Worm (Caenorhabditis elegans) whole organism, L2 larva: ENCODE measurements around the gene nkb-3.

ENCODE experiments used
- C34F6.9 ChIP-seq: fragments of 150-350 bp; optimal IDR thresholded peaks from 2 replicates; lab custom pipeline; 2014; ENCODE audit warnings: missing biosample characterization, missing genetic modification characterization
- F13H6.1 ChIP-seq: sonication (generic microtip); optimal IDR thresholded peaks from 2 replicates; lab custom pipeline; 2016; ENCODE audit warnings: missing genetic modification characterization, missing compliant biosample characterization
- R02D3.7 ChIP-seq: fragments of 150-350 bp; optimal IDR thresholded peaks from 2 replicates; lab custom pipeline; 2014; ENCODE audit warnings: missing biosample characterization, missing genetic modification characterization
- Y55F3AM.14 ChIP-seq: fragments of 200-800 bp; sonication (Bioruptor generic); optimal IDR thresholded peaks from 2 replicates; lab custom pipeline; 2018; ENCODE audit warnings: mild to moderate bottlenecking, missing genetic modification characterization, missing compliant biosample characterization
- alr-1 ChIP-seq: fragments of 150-350 bp; optimal IDR thresholded peaks from 2 replicates; lab custom pipeline; 2014; ENCODE audit warnings: missing biosample characterization, missing genetic modification characterization
- aly-2 ChIP-seq: fragments of 150-350 bp; optimal IDR thresholded peaks from 2 replicates; lab custom pipeline; 2014; ENCODE audit warnings: missing biosample characterization, missing genetic modification characterization
- ama-1 ChIP-seq: fragments of 150-350 bp; optimal IDR thresholded peaks from 2 replicates; lab custom pipeline; 2018; ENCODE audit warnings: inconsistent platforms
- blmp-1 ChIP-seq: sonication (generic microtip); optimal IDR thresholded peaks from 2 replicates; lab custom pipeline; 2017; ENCODE audit warnings: missing genetic modification characterization, mild to moderate bottlenecking, missing compliant biosample characterization, antibody characterized with exemption, moderate library complexity; ENCODE audit not compliant: insufficient read depth
- ceh-16 ChIP-seq: fragments of 150-350 bp; optimal IDR thresholded peaks from 2 replicates; lab custom pipeline; 2014; ENCODE audit warnings: missing biosample characterization, missing genetic modification characterization
- ceh-82 ChIP-seq: fragments of 150-350 bp; optimal IDR thresholded peaks from 2 replicates; lab custom pipeline; 2014; ENCODE audit warnings: missing biosample characterization, missing genetic modification characterization
- crh-2 ChIP-seq: sonication (generic microtip); optimal IDR thresholded peaks from 2 replicates; lab custom pipeline; 2017; ENCODE audit warnings: missing biosample characterization, missing genetic modification characterization
- dmd-4 ChIP-seq: sonication (generic microtip); optimal IDR thresholded peaks from 2 replicates; lab custom pipeline; 2017; ENCODE audit warnings: missing biosample characterization, missing genetic modification characterization
- egl-27 ChIP-seq: sonication (generic microtip); optimal IDR thresholded peaks from 3 replicates; lab custom pipeline; 2017; ENCODE audit warnings: missing biosample characterization, missing genetic modification reagents, missing genetic modification characterization
- elt-1 ChIP-seq: fragments of 150-350 bp; optimal IDR thresholded peaks from 2 replicates; lab custom pipeline; 2014; ENCODE audit warnings: missing biosample characterization, missing genetic modification characterization
- fos-1 ChIP-seq: fragments of 150-350 bp; optimal IDR thresholded peaks from 2 replicates; lab custom pipeline; 2014; ENCODE audit warnings: missing biosample characterization, missing genetic modification characterization
- gmeb-1 ChIP-seq: fragments of 150-350 bp; optimal IDR thresholded peaks from 2 replicates; lab custom pipeline; 2014; ENCODE audit warnings: missing biosample characterization, missing genetic modification characterization
- lin-11 ChIP-seq: fragments of 150-350 bp; sonication (generic microtip); optimal IDR thresholded peaks from 2 replicates; lab custom pipeline; 2014; ENCODE audit warnings: missing biosample characterization, missing genetic modification characterization, inconsistent platforms, mixed read lengths
- lin-13 ChIP-seq: fragments of 150-350 bp; optimal IDR thresholded peaks from 2 replicates; lab custom pipeline; 2014; ENCODE audit warnings: missing biosample characterization, missing genetic modification reagents, missing genetic modification characterization
- lin-39 ChIP-seq: fragments of 150-350 bp; optimal IDR thresholded peaks from 2 replicates; lab custom pipeline; 2014; ENCODE audit warnings: missing biosample characterization, missing genetic modification reagents, missing genetic modification characterization
- lsy-2 ChIP-seq, 2 experiments: fragments of 150-350 bp in 1 of 2; sonication (generic microtip) in 1 of 2; optimal IDR thresholded peaks; 2 replicates each; lab custom pipeline; 2014 to 2017; ENCODE audit warnings: missing biosample characterization in 2 of 2, missing genetic modification characterization in 2 of 2
- mab-5 ChIP-seq: fragments of 150-350 bp; optimal IDR thresholded peaks from 2 replicates; lab custom pipeline; 2014; ENCODE audit warnings: missing biosample characterization, missing genetic modification characterization
- mbf-1 ChIP-seq: sonication (generic microtip); optimal IDR thresholded peaks from 2 replicates; lab custom pipeline; 2017; ENCODE audit warnings: missing biosample characterization, missing genetic modification characterization
- nhr-10 ChIP-seq: sonication (generic microtip); optimal IDR thresholded peaks from 2 replicates; lab custom pipeline; 2017; ENCODE audit warnings: missing biosample characterization, missing genetic modification characterization
- nhr-11 ChIP-seq: fragments of 150-350 bp; optimal IDR thresholded peaks from 2 replicates; lab custom pipeline; 2014; ENCODE audit warnings: missing biosample characterization, missing genetic modification characterization
- nhr-12 ChIP-seq: fragments of 150-350 bp; optimal IDR thresholded peaks from 2 replicates; lab custom pipeline; 2014; ENCODE audit warnings: missing biosample characterization, missing genetic modification characterization
- nhr-21 ChIP-seq: fragments of 150-350 bp; optimal IDR thresholded peaks from 2 replicates; lab custom pipeline; 2014; ENCODE audit warnings: missing biosample characterization, missing genetic modification characterization
- nhr-237 ChIP-seq: fragments of 150-350 bp; optimal IDR thresholded peaks from 2 replicates; lab custom pipeline; 2014; ENCODE audit warnings: missing biosample characterization, missing genetic modification characterization
- nhr-25 ChIP-seq: fragments of 150-350 bp; sonication (generic microtip); optimal IDR thresholded peaks from 3 replicates; lab custom pipeline; 2014; ENCODE audit warnings: missing biosample characterization, missing genetic modification characterization
- nhr-6 ChIP-seq: fragments of 150-350 bp; optimal IDR thresholded peaks from 2 replicates; lab custom pipeline; 2014; ENCODE audit warnings: missing biosample characterization, missing genetic modification characterization
- nhr-77 ChIP-seq: fragments of 150-350 bp; optimal IDR thresholded peaks from 2 replicates; lab custom pipeline; 2014; ENCODE audit warnings: missing biosample characterization, missing genetic modification characterization
- peb-1 ChIP-seq: fragments of 150-350 bp; optimal IDR thresholded peaks from 2 replicates; lab custom pipeline; 2014; ENCODE audit warnings: missing biosample characterization, missing genetic modification characterization
- sem-4 ChIP-seq: fragments of 150-350 bp; optimal IDR thresholded peaks from 2 replicates; lab custom pipeline; 2014; ENCODE audit warnings: missing biosample characterization, missing genetic modification reagents, missing genetic modification characterization
- skn-1 ChIP-seq: sonication (generic microtip); optimal IDR thresholded peaks from 2 replicates; lab custom pipeline; 2017; ENCODE audit warnings: missing biosample characterization, missing genetic modification characterization
- sma-3 ChIP-seq: sonication (generic microtip); optimal IDR thresholded peaks from 2 replicates; lab custom pipeline; 2016; ENCODE audit warnings: missing genetic modification reagents, missing genetic modification characterization, missing compliant biosample characterization
- sma-9 ChIP-seq, 2 experiments: fragments of 150-350 bp in 1 of 2; sonication (generic microtip) in 1 of 2; optimal IDR thresholded peaks; 2 replicates each; lab custom pipeline; 2014 to 2016; ENCODE audit warnings: missing genetic modification characterization in 2 of 2, mild to moderate bottlenecking in 1 of 2, missing biosample characterization in 1 of 2, missing compliant biosample characterization in 1 of 2, missing genetic modification reagents in 1 of 2, moderate library complexity in 1 of 2
- snpc-4 ChIP-seq: fragments of 150-350 bp; optimal IDR thresholded peaks from 2 replicates; lab custom pipeline; 2014; ENCODE audit warnings: missing biosample characterization, missing genetic modification characterization
- unc-39 ChIP-seq: fragments of 150-350 bp; optimal IDR thresholded peaks from 2 replicates; lab custom pipeline; 2014; ENCODE audit warnings: missing biosample characterization, missing genetic modification characterization
- unc-55 ChIP-seq: fragments of 150-350 bp; sonication (generic microtip); optimal IDR thresholded peaks from 3 replicates; lab custom pipeline; 2014; ENCODE audit warnings: missing biosample characterization, missing genetic modification reagents, missing genetic modification characterization
- unc-62 ChIP-seq: fragments of 150-350 bp; optimal IDR thresholded peaks from 2 replicates; lab custom pipeline; 2014; ENCODE audit warnings: missing biosample characterization, missing genetic modification reagents, missing genetic modification characterization
- zag-1 ChIP-seq: fragments of 150-350 bp; optimal IDR thresholded peaks from 2 replicates; lab custom pipeline; 2014; ENCODE audit warnings: missing biosample characterization, missing genetic modification characterization
- ztf-1 ChIP-seq: fragments of 200-800 bp; sonication (Bioruptor generic); conservative IDR thresholded peaks from 2 replicates; pipeline ENCODE4 v1.3.6; 2022; ENCODE audit warnings: missing genetic modification characterization, missing compliant biosample characterization
- ztf-11 ChIP-seq: sonication (generic microtip); optimal IDR thresholded peaks from 2 replicates; lab custom pipeline; 2017; ENCODE audit warnings: missing biosample characterization, missing genetic modification characterization
- ztf-4 ChIP-seq: fragments of 150-350 bp; optimal IDR thresholded peaks from 2 replicates; lab custom pipeline; 2014; ENCODE audit warnings: missing biosample characterization, missing genetic modification characterization

Gene nkb-3

DNA sequence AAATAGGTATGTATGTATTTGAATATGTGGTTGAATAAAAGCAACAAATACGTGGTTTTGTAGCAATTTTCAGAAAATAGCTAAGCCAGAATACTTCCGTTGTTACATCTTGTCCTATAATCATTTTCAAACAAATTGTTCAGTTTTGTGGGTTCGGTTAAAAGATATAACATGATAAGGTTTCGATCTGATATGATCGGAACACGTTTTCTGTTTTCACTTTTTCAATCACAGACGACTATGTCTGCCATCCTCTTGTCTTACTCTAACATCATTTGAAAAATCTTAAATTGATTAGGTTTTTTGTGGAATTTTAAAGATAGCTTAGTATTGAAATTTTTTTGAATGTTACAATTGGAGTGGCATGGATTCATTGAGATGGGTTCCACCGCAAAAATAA lies 44.1 kb downstream of the nkb-3 start:
- no peak for TF ChIP-seq F13H6.1 (tag; lab: Kevin White, UChicago)
- TF ChIP-seq gmeb-1 (tag; lab: Kevin White, UChicago): no peak
- TF ChIP-seq blmp-1 (tag; lab: Kevin White, UChicago): peak; percentile 80
- TF ChIP-seq lin-11 (tag; lab: Kevin White, UChicago): no peak
- no peak for TF ChIP-seq mab-5 (tag; lab: Kevin White, UChicago)
- TF ChIP-seq elt-1 (tag; lab: Kevin White, UChicago): no peak
- no peak for TF ChIP-seq nhr-10 (tag; lab: Kevin White, UChicago)
- no peak for TF ChIP-seq fos-1 (tag; lab: Kevin White, UChicago)

DNA sequence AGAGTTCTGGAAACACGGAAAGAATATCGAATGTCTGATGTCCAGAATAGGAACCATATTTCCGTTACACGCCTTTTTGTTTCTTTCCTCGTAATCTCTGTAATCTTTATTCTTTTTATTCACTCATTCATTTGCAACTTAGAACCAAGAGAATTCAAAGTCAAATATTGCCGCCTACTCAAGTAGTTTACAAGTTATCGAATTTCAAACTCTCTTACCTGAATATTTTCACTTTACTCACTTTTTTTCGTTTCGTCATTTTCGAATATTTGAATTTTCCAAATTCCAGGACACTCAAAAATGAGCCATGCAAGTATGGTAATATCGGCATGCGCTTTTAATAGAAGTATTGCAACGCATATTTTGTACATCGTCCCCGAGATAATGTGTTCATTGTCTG lies 46.0 kb downstream of the nkb-3 start, which contains the start of gene K11E4.6:
Gene K11E4.6, plus strand, starts transcription at position 301 of the 400 bp plus-strand sequence.
- no peak for TF ChIP-seq ceh-82 (tag; lab: Kevin White, UChicago)
- TF ChIP-seq zag-1 (tag; lab: Kevin White, UChicago): no peak
- no peak for TF ChIP-seq nhr-25
- TF ChIP-seq unc-55 (GFP tag; lab: Kevin White, UChicago): no peak
- TF ChIP-seq, all 48 proteins: peak for 0

DNA sequence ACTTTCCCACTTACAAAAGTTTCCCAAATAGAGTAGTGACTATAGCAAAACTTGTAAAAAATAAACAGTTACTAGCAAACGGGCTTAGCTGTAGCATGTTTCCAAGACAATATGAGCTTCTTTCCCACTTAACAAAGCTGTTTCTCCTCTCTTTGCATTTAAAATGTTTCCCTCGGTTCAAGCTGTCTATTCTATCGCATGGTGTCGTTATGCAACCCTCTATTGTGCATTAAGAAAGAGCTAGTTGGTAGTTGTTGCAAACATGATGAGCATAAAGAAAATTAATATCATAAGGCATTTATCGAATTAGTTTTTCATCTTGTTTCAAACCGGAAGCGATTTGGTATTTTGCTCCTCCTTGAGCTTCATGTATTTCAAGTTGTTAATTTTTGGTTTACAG lies 47.5 kb downstream of the nkb-3 start, which contains the start of gene poml-1:
Gene poml-1, minus strand, starts transcription at position 101 of the 400 bp plus-strand sequence.
- TF ChIP-seq alr-1 (tag; lab: Kevin White, UChicago) (no peak), elt-1 (tag; lab: Kevin White, UChicago) (no peak), ama-1 (lab: Kevin White, UChicago) (no peak), skn-1 (tag; lab: Kevin White, UChicago) (no peak), egl-27 (tag; lab: Kevin White, UChicago) (no peak)

DNA sequence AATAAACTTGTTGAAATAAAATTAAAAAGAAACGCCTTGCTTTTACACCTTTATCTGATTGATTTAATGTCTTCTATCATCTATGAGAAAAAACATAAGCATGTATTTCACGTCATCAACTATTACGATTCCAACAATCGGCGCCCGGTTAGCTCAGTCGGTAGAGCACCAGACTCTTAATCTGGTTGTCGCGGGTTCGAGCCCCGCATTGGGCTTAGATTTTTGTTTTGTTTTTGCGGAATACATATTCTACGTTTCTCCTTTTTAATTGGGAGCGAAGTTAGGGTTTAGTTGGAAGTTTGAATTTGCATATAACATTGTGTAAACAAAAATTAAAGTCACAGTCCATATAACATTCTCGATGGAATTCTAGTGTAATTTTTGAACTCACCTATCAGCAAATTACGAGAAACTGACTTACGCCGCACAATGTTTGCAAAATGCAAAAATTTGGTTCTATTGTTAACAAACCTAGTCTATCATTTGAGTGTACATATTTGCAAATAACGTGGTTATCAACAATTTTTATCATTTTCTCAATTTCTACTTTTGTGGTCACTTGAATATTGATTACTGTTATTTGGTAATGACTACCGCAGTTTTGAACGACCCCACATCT lies 53.2 kb downstream of the nkb-3 start, which contains the start of gene shc-3:
Gene shc-3, plus strand, starts transcription at position 484 of the 619 bp plus-strand sequence.
- peak; percentile 20 for TF ChIP-seq fos-1 (tag; lab: Kevin White, UChicago)
- no peak for TF ChIP-seq ztf-1
- TF ChIP-seq, all 48 proteins: peak for 1

DNA sequence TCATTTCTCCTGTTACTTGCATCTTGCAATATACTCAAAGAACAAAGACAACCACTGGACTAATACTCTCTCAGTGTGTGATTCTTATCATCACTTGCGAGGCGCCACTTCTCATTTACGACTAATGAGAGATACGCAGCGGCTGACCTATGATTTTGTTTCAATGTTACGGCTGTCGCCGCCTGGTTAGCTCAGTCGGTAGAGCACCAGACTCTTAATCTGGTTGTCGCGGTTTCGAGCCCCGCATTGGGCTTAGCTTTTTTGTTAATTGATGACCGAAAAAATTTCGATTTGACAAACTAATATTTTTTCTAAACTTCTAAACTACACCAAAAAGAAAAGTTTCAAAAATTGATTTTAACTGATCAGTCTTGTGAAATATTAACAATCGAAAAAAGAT lies 54.0 kb downstream of the nkb-3 start:
- TF ChIP-seq sma-3: peak; percentile 64
- no peak for TF ChIP-seq zag-1 (tag; lab: Kevin White, UChicago)
- no peak for TF ChIP-seq R02D3.7
- no peak for TF ChIP-seq mbf-1
- TF ChIP-seq skn-1 (tag; lab: Kevin White, UChicago): no peak
- TF ChIP-seq ztf-1: no peak
- TF ChIP-seq unc-39: no peak
- TF ChIP-seq lin-13 (GFP tag; lab: Kevin White, UChicago): peak; percentile 3
- TF ChIP-seq dmd-4 (tag; lab: Kevin White, UChicago): no peak
- no peak for TF ChIP-seq nhr-12 (tag; lab: Kevin White, UChicago)
- TF ChIP-seq unc-55 (GFP tag; lab: Kevin White, UChicago): no peak
- TF ChIP-seq peb-1 (tag; lab: Kevin White, UChicago): no peak
- no peak for TF ChIP-seq nhr-77 (tag; lab: Kevin White, UChicago)
- TF ChIP-seq sem-4: no peak
- no peak for TF ChIP-seq nhr-11 (tag; lab: Kevin White, UChicago)
- TF ChIP-seq unc-62 (GFP tag; lab: Kevin White, UChicago): no peak
- no peak for TF ChIP-seq nhr-237 (tag; lab: Kevin White, UChicago)
- TF ChIP-seq nhr-25: no peak
- TF ChIP-seq lsy-2 (tag; optimal IDR thresholded peaks at IDR 0.05; lab: Kevin White, UChicago): no peak
- TF ChIP-seq Y55F3AM.14 (GFP tag; lab: Kevin White, UChicago): no peak
- no peak for TF ChIP-seq ztf-4 (tag; lab: Kevin White, UChicago)
- peak; percentile 66 for TF ChIP-seq sma-9 (GFP tag; optimal IDR thresholded peaks at IDR 0.05; lab: Kevin White, UChicago)
- no peak for TF ChIP-seq sma-9 (tag; optimal IDR thresholded peaks at IDR 0.05; lab: Kevin White, UChicago)
- peak; percentile 38 for TF ChIP-seq crh-2 (tag; lab: Kevin White, UChicago)
- no peak for TF ChIP-seq C34F6.9 (tag; lab: Kevin White, UChicago)
- no peak for TF ChIP-seq ztf-11 (tag; lab: Kevin White, UChicago)
- peak; percentile 3 for TF ChIP-seq nhr-21
- no peak for TF ChIP-seq alr-1 (tag; lab: Kevin White, UChicago)
- TF ChIP-seq nhr-6 (tag; lab: Kevin White, UChicago): no peak
- TF ChIP-seq blmp-1 (tag; lab: Kevin White, UChicago): no peak
- no peak for TF ChIP-seq ceh-16 (tag; lab: Kevin White, UChicago)
- no peak for TF ChIP-seq aly-2 (tag; lab: Kevin White, UChicago)
- TF ChIP-seq lin-11 (tag; lab: Kevin White, UChicago): no peak
- TF ChIP-seq mab-5 (tag; lab: Kevin White, UChicago): no peak
- no peak for TF ChIP-seq lin-39 (tag; lab: Kevin White, UChicago)
- no peak for TF ChIP-seq F13H6.1 (tag; lab: Kevin White, UChicago)
- TF ChIP-seq ceh-82 (tag; lab: Kevin White, UChicago): no peak
- no peak for TF ChIP-seq snpc-4
